Worm (Caenorhabditis elegans): ENCODE results near the gene F35H12.6.

Gene F35H12.6

DNA sequence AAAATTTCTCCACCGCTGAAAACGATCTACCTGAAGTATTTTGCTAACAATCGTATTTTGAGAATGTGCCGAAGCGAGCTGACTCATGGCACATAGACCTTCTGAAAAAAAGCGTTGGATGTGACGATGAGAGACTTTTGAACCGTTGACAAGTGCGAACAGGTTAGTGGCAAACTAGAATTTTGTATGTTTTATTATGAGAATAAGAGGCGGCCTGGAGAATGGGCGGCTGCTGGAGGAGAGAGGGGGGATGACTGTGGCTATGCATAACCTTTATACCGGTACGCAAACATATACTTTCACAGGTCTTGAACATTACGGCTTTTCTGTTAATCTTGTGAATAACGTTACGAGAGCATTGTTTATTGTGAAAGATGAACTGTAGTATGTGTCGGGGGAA is 24.8 kb upstream of the F35H12.6 start, which contains the start of gene mam-1:
TSS of gene mam-1 (minus strand) at position 101 of the 400 bp plus-strand sequence.
- TF ChIP-seq elt-3 (tag; optimal IDR thresholded peaks at IDR 0.05) = no peak

DNA sequence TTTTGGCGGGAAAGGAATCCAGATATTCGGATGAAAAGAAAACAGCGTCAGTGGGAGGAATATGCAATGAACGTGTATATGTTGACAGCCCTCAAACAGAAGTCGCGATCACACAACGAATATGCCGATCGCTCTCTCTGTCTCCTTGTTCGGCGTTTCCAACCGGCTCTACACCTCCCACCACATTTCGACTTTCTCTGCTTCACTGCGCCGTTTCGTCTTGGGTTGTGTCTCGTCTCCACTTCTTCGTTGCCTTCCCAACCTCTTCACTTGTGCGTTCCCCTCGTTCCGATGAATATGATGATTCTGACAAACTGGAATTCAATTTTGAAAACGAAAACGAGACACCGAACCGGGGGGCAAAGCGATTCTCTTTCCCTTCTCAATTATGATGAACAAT is 15.1 kb upstream of the F35H12.6 start, which contains the start of gene mab-7:
TSS of gene mab-7 (minus strand) at position 101 of the 400 bp plus-strand sequence.
- no peak for TF ChIP-seq lin-13 (tag; optimal IDR thresholded peaks at IDR 0.05)
- no peak for TF ChIP-seq mab-5 (tag; optimal IDR thresholded peaks at IDR 0.05)
- TF ChIP-seq sem-2 (GFP tag; optimal IDR thresholded peaks at IDR 0.05) = no peak
- no peak for TF ChIP-seq bed-3 (GFP tag; optimal IDR thresholded peaks at IDR 0.05)
- no peak for TF ChIP-seq nhr-237 (tag; optimal IDR thresholded peaks at IDR 0.05)
- no peak for TF ChIP-seq nhr-12 (tag; optimal IDR thresholded peaks at IDR 0.05)

- TF ChIP-seq tbx-8 (GFP tag; optimal IDR thresholded peaks at IDR 0.05) = no peak
- TF ChIP-seq ces-1 (GFP tag; optimal IDR thresholded peaks at IDR 0.05) = no peak
- no peak for TF ChIP-seq blmp-1 (tag; optimal IDR thresholded peaks at IDR 0.05)
- no peak for TF ChIP-seq elt-1 (tag; optimal IDR thresholded peaks at IDR 0.05; ENCODE audit: borderline replicate concordance, insufficient read depth)
Observed at ce11 chrX:902512-902911, 10.6 kb upstream of the F35H12.6 start, which contains the start of gene ZC13.10. Gene ZC13.10 (minus strand): TSS chrX:902612.

- no peak for TF ChIP-seq mep-1 (tag; optimal IDR thresholded peaks at IDR 0.05)
- TF ChIP-seq unc-62 (GFP tag; optimal IDR thresholded peaks at IDR 0.05) = no peak
- TF ChIP-seq ces-1 (GFP tag; optimal IDR thresholded peaks at IDR 0.05) = no peak
- TF ChIP-seq ham-2 (GFP tag; optimal IDR thresholded peaks at IDR 0.05) = no peak
- no peak for TF ChIP-seq mab-5 (tag; optimal IDR thresholded peaks at IDR 0.05)
- no peak for TF ChIP-seq bed-3 (GFP tag; optimal IDR thresholded peaks at IDR 0.05)
- no peak for TF ChIP-seq nhr-2 (tag; optimal IDR thresholded peaks at IDR 0.05)
- no peak for TF ChIP-seq ceh-83 (GFP tag; optimal IDR thresholded peaks at IDR 0.05)
- no peak for TF ChIP-seq lsy-2 (tag; optimal IDR thresholded peaks at IDR 0.05)
- TF ChIP-seq sptf-1 (tag; optimal IDR thresholded peaks at IDR 0.05) = no peak
- no peak for TF ChIP-seq unc-39 (tag; optimal IDR thresholded peaks at IDR 0.05)
- TF ChIP-seq M03D4.4 (tag; optimal IDR thresholded peaks at IDR 0.05) = no peak
- TF ChIP-seq flh-1 (GFP tag; optimal IDR thresholded peaks at IDR 0.05) = no peak
- TF ChIP-seq cnd-1 (tag; optimal IDR thresholded peaks at IDR 0.05) = no peak
- TF ChIP-seq lin-32 (GFP tag; optimal IDR thresholded peaks at IDR 0.05) = no peak
Observed at ce11 chrX:910337-910736, 2.8 kb upstream of the F35H12.6 start.

DNA sequence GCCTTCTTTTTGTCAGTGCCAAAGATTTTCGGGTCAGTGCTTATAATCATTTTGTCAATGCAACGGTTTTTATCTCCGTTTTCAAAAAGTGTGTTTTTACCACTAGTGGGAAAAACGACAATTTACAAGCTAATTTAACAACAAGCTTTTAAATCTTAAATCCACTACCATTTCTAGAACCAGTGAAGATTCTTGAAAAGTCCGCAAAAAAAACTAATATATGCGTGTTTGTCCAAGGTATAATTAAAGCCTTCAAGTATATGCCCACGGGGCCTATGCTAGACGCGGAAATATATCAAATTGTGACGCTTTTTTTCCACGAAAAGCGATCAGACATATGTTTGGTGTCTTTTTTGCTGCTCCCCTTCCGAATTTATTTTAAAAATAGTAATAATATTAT is 526 bp upstream of the F35H12.6 start:
- TF ChIP-seq mab-5 (tag; optimal IDR thresholded peaks at IDR 0.05) (no peak), ham-2 (GFP tag; optimal IDR thresholded peaks at IDR 0.05) (no peak), snpc-4 (tag; optimal IDR thresholded peaks at IDR 0.05) (no peak), M03D4.4 (tag; optimal IDR thresholded peaks at IDR 0.05) (no peak), bed-3 (GFP tag; optimal IDR thresholded peaks at IDR 0.05) (no peak), tbx-8 (GFP tag; optimal IDR thresholded peaks at IDR 0.05) (no peak), ceh-39 (tag; optimal IDR thresholded peaks at IDR 0.05) (no peak), ceh-83 (GFP tag; optimal IDR thresholded peaks at IDR 0.05) (no peak), unc-62 (GFP tag; optimal IDR thresholded peaks at IDR 0.05) (no peak), flh-1 (GFP tag; optimal IDR thresholded peaks at IDR 0.05) (no peak), drap-1 (GFP tag; optimal IDR thresholded peaks at IDR 0.05) (no peak), lsy-2 (tag; optimal IDR thresholded peaks at IDR 0.05) (no peak)

ce11 chrX:915510-915909 is 2.4 kb downstream of the F35H12.6 start, which contains the start of gene sel-12:
Gene sel-12 (plus strand): TSS chrX:915867.
- TF ChIP-seq hlh-1 (tag; optimal IDR thresholded peaks at IDR 0.05) (no peak), ceh-39 (tag; optimal IDR thresholded peaks at IDR 0.05) (peak; percentile 72), drap-1 (GFP tag; optimal IDR thresholded peaks at IDR 0.05) (no peak), ztf-11 (tag; optimal IDR thresholded peaks at IDR 0.05) (no peak), ces-1 (GFP tag; optimal IDR thresholded peaks at IDR 0.05) (peak; percentile 62), unc-120 (tag; optimal IDR thresholded peaks at IDR 0.05; ENCODE audit: poor library complexity, severe bottlenecking) (peak; percentile 41), ceh-83 (GFP tag; optimal IDR thresholded peaks at IDR 0.05) (no peak), lin-32 (GFP tag; optimal IDR thresholded peaks at IDR 0.05) (peak; percentile 9), elt-3 (tag; optimal IDR thresholded peaks at IDR 0.05) (no peak)

All from whole organism, mixed stage, embryonic.